Worm (Caenorhabditis elegans) whole organism, midembryonic: ENCODE measurements around the gene H10D18.5.

Experiments used
- T22C8.4 ChIP-seq: fragments of 200-800 bp; sonication (Bioruptor generic); IDR thresholded peaks from 2 replicates; pipeline ENCODE4 v1.3.6; 2022; ENCODE audit warnings: missing genetic modification characterization, missing compliant biosample characterization
- cog-1 ChIP-seq: sonication (generic microtip); optimal IDR thresholded peaks from 2 replicates; lab custom pipeline; 2016; ENCODE audit warnings: missing genetic modification characterization, missing compliant biosample characterization
- flt-1 ChIP-seq: fragments of 200-800 bp; sonication (Bioruptor generic); IDR thresholded peaks from 2 replicates; pipeline ENCODE4 v1.3.6; 2022; ENCODE audit warnings: missing genetic modification characterization, missing compliant biosample characterization
- klf-2 ChIP-seq: fragments of 200-800 bp; sonication (Bioruptor generic); conservative IDR thresholded peaks from 2 replicates; pipeline ENCODE4 v1.3.6; 2022; ENCODE audit warnings: missing genetic modification reagents, missing genetic modification characterization, missing compliant biosample characterization
- med-1 ChIP-seq: sonication (generic microtip); optimal IDR thresholded peaks from 2 replicates; lab custom pipeline; 2017; ENCODE audit warnings: missing genetic modification characterization, mild to moderate bottlenecking, missing compliant biosample characterization, antibody characterized with exemption, missing genetic modification reagents; ENCODE audit not compliant: insufficient read depth
- ref-1 ChIP-seq: fragments of 200-800 bp; sonication (Bioruptor generic); conservative IDR thresholded peaks from 2 replicates; pipeline ENCODE4 v1.3.6; 2022; ENCODE audit warnings: missing genetic modification reagents, missing genetic modification characterization, missing compliant biosample characterization
- tab-1 ChIP-seq: fragments of 200-800 bp; sonication (Bioruptor generic); IDR thresholded peaks from 2 replicates; pipeline ENCODE4 v1.3.6; 2022; ENCODE audit warnings: missing genetic modification characterization, missing compliant biosample characterization
- ztf-23 ChIP-seq: fragments of 200-800 bp; sonication (Bioruptor generic); IDR thresholded peaks from 2 replicates; pipeline ENCODE4 v1.3.6; 2022; ENCODE audit warnings: missing genetic modification reagents, missing genetic modification characterization, missing compliant biosample characterization
- ztf-29 ChIP-seq: fragments of 200-800 bp; sonication (Bioruptor generic); IDR thresholded peaks from 2 replicates; pipeline ENCODE4 v1.3.6; 2022; ENCODE audit warnings: missing genetic modification reagents, missing genetic modification characterization, missing compliant biosample characterization

Gene H10D18.5

ce11 chrV:3776946-3777345, 54.6 kb downstream of the H10D18.5 start:
- TF ChIP-seq tab-1 (GFP tag; lab: Robert Waterston, UW) = no peak

- TF ChIP-seq cog-1 (tag; lab: Kevin White, UChicago) (no peak), T22C8.4 (no peak), klf-2 (GFP tag; lab: Robert Waterston, UW) (no peak), ztf-23 (GFP tag; lab: Robert Waterston, UW) (no peak), ref-1 (GFP tag; lab: Robert Waterston, UW) (no peak), med-1 (GFP tag; lab: Kevin White, UChicago) (no peak), ztf-29 (GFP tag; lab: Robert Waterston, UW) (no peak), tab-1 (GFP tag; lab: Robert Waterston, UW) (no peak), flt-1 (GFP tag; lab: Robert Waterston, UW) (no peak)
These were observed 55.4 kb downstream of the H10D18.5 start, which contains the start of gene cysl-3 for ce11 chrV:3776086-3776589. cysl-3 (minus strand) TSS chrV:3776136.

- TF ChIP-seq flt-1 (GFP tag; lab: Robert Waterston, UW) (no peak), ref-1 (GFP tag; lab: Robert Waterston, UW) (no peak), cog-1 (tag; lab: Kevin White, UChicago) (no peak), med-1 (GFP tag; lab: Kevin White, UChicago) (no peak), klf-2 (GFP tag; lab: Robert Waterston, UW) (no peak), tab-1 (GFP tag; lab: Robert Waterston, UW) (no peak), ztf-23 (GFP tag; lab: Robert Waterston, UW) (no peak), T22C8.4 (no peak), ztf-29 (GFP tag; lab: Robert Waterston, UW) (no peak)
These were observed 56.9 kb downstream of the H10D18.5 start for ce11 chrV:3774653-3775052.

- TF ChIP-seq flt-1 (GFP tag; lab: Robert Waterston, UW) = no peak
- TF ChIP-seq med-1 (GFP tag; lab: Kevin White, UChicago) = no peak
- TF ChIP-seq tab-1 (GFP tag; lab: Robert Waterston, UW) = no peak
- TF ChIP-seq klf-2 (GFP tag; lab: Robert Waterston, UW) = no peak
- TF ChIP-seq ztf-29 (GFP tag; lab: Robert Waterston, UW) = no peak
- no peak for TF ChIP-seq ztf-23 (GFP tag; lab: Robert Waterston, UW)
- TF ChIP-seq T22C8.4 = no peak
- no peak for TF ChIP-seq ref-1 (GFP tag; lab: Robert Waterston, UW)
- no peak for TF ChIP-seq cog-1 (tag; lab: Kevin White, UChicago)
These were observed 57.9 kb downstream of the H10D18.5 start for ce11 chrV:3773618-3774017.

ce11 chrV:3771437-3772256, 59.9 kb downstream of the H10D18.5 start, which contains the start of the genes R08E5.1 and rips-1:
R08E5.1 (minus strand) TSS chrV:3771518.
rips-1 (plus strand) TSS chrV:3772021.
- TF ChIP-seq ref-1 (GFP tag; lab: Robert Waterston, UW) = no peak
- TF ChIP-seq T22C8.4 = no peak
- TF ChIP-seq klf-2 (GFP tag; lab: Robert Waterston, UW) = no peak
- no peak for TF ChIP-seq flt-1 (GFP tag; lab: Robert Waterston, UW)
- no peak for TF ChIP-seq tab-1 (GFP tag; lab: Robert Waterston, UW)
- no peak for TF ChIP-seq cog-1 (tag; lab: Kevin White, UChicago)
- TF ChIP-seq ztf-23 (GFP tag; lab: Robert Waterston, UW) = no peak
- no peak for TF ChIP-seq med-1 (GFP tag; lab: Kevin White, UChicago)
- no peak for TF ChIP-seq ztf-29 (GFP tag; lab: Robert Waterston, UW)

- TF ChIP-seq T22C8.4 (no peak), med-1 (GFP tag; lab: Kevin White, UChicago) (no peak), ztf-23 (GFP tag; lab: Robert Waterston, UW) (no peak), klf-2 (GFP tag; lab: Robert Waterston, UW) (no peak), cog-1 (tag; lab: Kevin White, UChicago) (no peak), tab-1 (GFP tag; lab: Robert Waterston, UW) (no peak), ztf-29 (GFP tag; lab: Robert Waterston, UW) (no peak), ref-1 (GFP tag; lab: Robert Waterston, UW) (no peak), flt-1 (GFP tag; lab: Robert Waterston, UW) (no peak)
These were observed 63.2 kb downstream of the H10D18.5 start, which contains the start of gene R08E5.4 for ce11 chrV:3768270-3768669. R08E5.4 (plus strand) TSS chrV:3768570.

ce11 chrV:3766904-3767303, 64.6 kb downstream of the H10D18.5 start, which contains the start of gene Y39H10A.1:
Y39H10A.1 (plus strand) TSS chrV:3767204.
- no peak for TF ChIP-seq flt-1 (GFP tag; lab: Robert Waterston, UW)
- TF ChIP-seq T22C8.4 = no peak
- TF ChIP-seq ztf-23 (GFP tag; lab: Robert Waterston, UW) = no peak
- no peak for TF ChIP-seq klf-2 (GFP tag; lab: Robert Waterston, UW)
- TF ChIP-seq ztf-29 (GFP tag; lab: Robert Waterston, UW) = no peak
- TF ChIP-seq med-1 (GFP tag; lab: Kevin White, UChicago) = no peak
- no peak for TF ChIP-seq ref-1 (GFP tag; lab: Robert Waterston, UW)
- TF ChIP-seq cog-1 (tag; lab: Kevin White, UChicago) = no peak
- no peak for TF ChIP-seq tab-1 (GFP tag; lab: Robert Waterston, UW)
